Fruit fly (Drosophila melanogaster): ENCODE data around the gene CG14422.

Gene CG14422

dm6 chrX:2984902-2985772 lies 42.0 kb downstream of the CG14422 start (continued):
- peak; percentile 58 for TF ChIP-seq Hsf (GFP tag; optimal IDR thresholded peaks at IDR 0.05)
- TF ChIP-seq zen2 (GFP tag; IDR thresholded peaks at IDR 0.05; ENCODE audit: partially characterized antibody) = no peak
- TF ChIP-seq CG4707 (GFP tag; optimal IDR thresholded peaks at IDR 0.05) = no peak
- TF ChIP-seq CG34376 (GFP tag; optimal IDR thresholded peaks at IDR 0.05) = no peak
- TF ChIP-seq CG17912 (GFP tag; optimal IDR thresholded peaks at IDR 0.05) = no peak
- no peak for TF ChIP-seq CG2889 (GFP tag; IDR thresholded peaks at IDR 0.05)
- no peak for TF ChIP-seq CG15514 (GFP tag; optimal IDR thresholded peaks at IDR 0.05)
- no peak for TF ChIP-seq hb (GFP tag; IDR thresholded peaks at IDR 0.05; ENCODE audit: partially characterized antibody)
- no peak for TF ChIP-seq BEAF-32 (GFP tag; optimal IDR thresholded peaks at IDR 0.05)
- TF ChIP-seq nmo (GFP tag; optimal IDR thresholded peaks at IDR 0.05) = peak; percentile 67
- no peak for TF ChIP-seq CG2678 (tag; optimal IDR thresholded peaks at IDR 0.05)
- no peak for TF ChIP-seq CG18011 (GFP tag; optimal IDR thresholded peaks at IDR 0.05)
- no peak for TF ChIP-seq CG42726 (GFP tag; IDR thresholded peaks at IDR 0.05; ENCODE audit: partially characterized antibody)
- no peak for TF ChIP-seq MTF-1 (GFP tag; optimal IDR thresholded peaks at IDR 0.05; ENCODE audit: borderline replicate concordance)
- TF ChIP-seq Atf-2 (GFP tag; optimal IDR thresholded peaks at IDR 0.05) = peak; percentile 25
- no peak for TF ChIP-seq gcm2 (GFP tag; optimal IDR thresholded peaks at IDR 0.05)
- peak; percentile 47 for TF ChIP-seq CG12236 (GFP tag; optimal IDR thresholded peaks at IDR 0.05)
- no peak for TF ChIP-seq pnt (GFP tag; optimal IDR thresholded peaks at IDR 0.05)
- no peak for TF ChIP-seq org-1 (GFP tag; optimal IDR thresholded peaks at IDR 0.05)
- no peak for TF ChIP-seq gt (GFP tag; IDR thresholded peaks at IDR 0.05)
- peak; percentile 41 for TF ChIP-seq CG12104 (GFP tag; optimal IDR thresholded peaks at IDR 0.05)
- no peak for TF ChIP-seq Doc2 (GFP tag; IDR thresholded peaks at IDR 0.05)
- TF ChIP-seq Lim3 (GFP tag; IDR thresholded peaks at IDR 0.05) = no peak
- no peak for TF ChIP-seq CG1603 (tag; optimal IDR thresholded peaks at IDR 0.05)
- no peak for TF ChIP-seq prd (optimal IDR thresholded peaks at IDR 0.05)
- peak; percentile 94 for TF ChIP-seq prd (GFP tag; IDR thresholded peaks at IDR 0.05)
- TF ChIP-seq Tbp (GFP tag; optimal IDR thresholded peaks at IDR 0.05) = no peak
- TF ChIP-seq gem (tag; optimal IDR thresholded peaks at IDR 0.05) = peak; percentile 79
- peak; percentile 30 for TF ChIP-seq vfl (GFP tag; optimal IDR thresholded peaks at IDR 0.05)
- no peak for TF ChIP-seq Opbp (GFP tag; IDR thresholded peaks at IDR 0.05; ENCODE audit: partially characterized antibody)
- no peak for TF ChIP-seq CG12942 (GFP tag; optimal IDR thresholded peaks at IDR 0.05)
- TF ChIP-seq sug (tag; optimal IDR thresholded peaks at IDR 0.05) = no peak
- no peak for TF ChIP-seq CG6175 (GFP tag; IDR thresholded peaks at IDR 0.05)
- TF ChIP-seq CG6813 (GFP tag; optimal IDR thresholded peaks at IDR 0.05) = peak; percentile 55
- TF ChIP-seq dati (GFP tag; IDR thresholded peaks at IDR 0.05) = no peak
- TF ChIP-seq CG11398 (GFP tag; optimal IDR thresholded peaks at IDR 0.05) = no peak
- no peak for TF ChIP-seq CG2120 (GFP tag; optimal IDR thresholded peaks at IDR 0.05)
- no peak for TF ChIP-seq Sry-δ (GFP tag; optimal IDR thresholded peaks at IDR 0.05)
- TF ChIP-seq CG30403 (GFP tag; optimal IDR thresholded peaks at IDR 0.05) = peak; percentile 41
- no peak for TF ChIP-seq CG7963 (GFP tag; IDR thresholded peaks at IDR 0.05; ENCODE audit: partially characterized antibody)
- TF ChIP-seq Scr (GFP tag; IDR thresholded peaks at IDR 0.05; ENCODE audit: partially characterized antibody) = no peak
- no peak for TF ChIP-seq CG34422 (GFP tag; IDR thresholded peaks at IDR 0.05)
- TF ChIP-seq CG11085 (GFP tag; IDR thresholded peaks at IDR 0.05) = no peak
- peak; percentile 75 for TF ChIP-seq Kr (GFP tag; optimal IDR thresholded peaks at IDR 0.05)
- no peak for TF ChIP-seq Dip2 (GFP tag; IDR thresholded peaks at IDR 0.05)
- TF ChIP-seq E2f1 (GFP tag; IDR thresholded peaks at IDR 0.05) = no peak
- peak; percentile 52 for TF ChIP-seq fd96Cb (tag; optimal IDR thresholded peaks at IDR 0.05)
- TF ChIP-seq Dll (GFP tag; IDR thresholded peaks at IDR 0.05; ENCODE audit: partially characterized antibody) = no peak
- peak; percentile 12 for TF ChIP-seq nerfin-1 (tag; optimal IDR thresholded peaks at IDR 0.05)

All from whole organism, embryonic.